Worm (Caenorhabditis elegans): ENCODE results near the gene C07A4.2.

- no peak for TF ChIP-seq ama-1 (optimal IDR thresholded peaks at IDR 0.05)
- TF ChIP-seq tbx-11 (GFP tag; IDR thresholded peaks at IDR 0.05): no peak
- no peak for TF ChIP-seq hmbx-1 (tag; optimal IDR thresholded peaks at IDR 0.05)
These were observed 8.8 kb upstream of the C07A4.2 start for ce11 chrX:10163212-10163611.
